Fruit fly (Drosophila melanogaster): Measurements from ENCODE around the gene CG7606.

CG7606 gene

DNA sequence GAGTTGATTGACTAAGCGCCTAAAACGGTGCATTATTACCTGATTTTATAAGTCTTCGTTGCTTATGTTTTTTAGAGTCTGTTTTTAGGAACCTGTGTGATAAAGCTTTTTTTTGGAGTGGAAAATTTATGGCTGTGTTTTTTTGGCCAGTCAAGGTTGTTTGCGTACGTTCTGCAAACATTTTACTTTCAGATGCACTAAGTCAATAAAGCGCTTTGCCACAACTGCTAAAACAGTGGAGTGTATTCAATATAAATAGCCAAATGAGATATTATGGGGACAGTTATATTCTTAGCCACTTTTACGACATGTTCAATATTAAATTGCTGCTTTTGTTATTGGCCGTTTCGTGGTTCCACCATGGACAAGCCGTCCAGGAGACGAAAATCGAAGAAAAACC lies 1.3 kb upstream of the CG7606 start, which contains the start of gene Sgs5:
TSS of gene Sgs5 (plus strand) at position 279 of the 400 bp plus-strand sequence.
- TF ChIP-seq vri (GFP tag; optimal IDR thresholded peaks at IDR 0.05): peak; percentile 21
- TF ChIP-seq CG6808 (GFP tag; optimal IDR thresholded peaks at IDR 0.05): no peak

DNA sequence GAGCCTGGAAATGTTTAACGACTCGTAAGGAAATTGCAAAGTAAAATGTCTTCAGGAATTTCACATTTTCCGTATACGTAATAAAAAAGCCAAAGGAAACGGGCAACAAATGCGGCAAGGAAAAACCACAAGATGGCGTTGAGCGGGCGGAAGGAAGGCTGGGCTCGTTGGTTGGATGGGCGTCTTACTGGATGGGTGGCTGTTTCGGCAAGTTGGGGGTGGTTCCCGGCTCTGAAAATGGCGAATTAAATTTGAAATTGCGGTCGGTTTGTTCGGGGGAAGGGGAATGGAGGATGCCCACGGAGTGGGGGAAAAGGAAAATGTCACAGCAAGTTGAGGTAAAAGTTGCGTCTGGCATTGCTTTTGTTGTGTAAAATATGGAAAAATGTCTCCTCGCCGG lies 3.4 kb downstream of the CG7606 start:
- TF ChIP-seq CG8119 (GFP tag; IDR thresholded peaks at IDR 0.05) (no peak), CG3032 (tag; optimal IDR thresholded peaks at IDR 0.05) (no peak), dac (GFP tag; optimal IDR thresholded peaks at IDR 0.05) (no peak), CG6163 (GFP tag; IDR thresholded peaks at IDR 0.05) (no peak), fd85E (GFP tag; optimal IDR thresholded peaks at IDR 0.05) (no peak), Sox14 (GFP tag; optimal IDR thresholded peaks at IDR 0.05) (no peak), Gug (GFP tag; IDR thresholded peaks at IDR 0.05) (no peak), Eip78C (GFP tag) (no peak), CG6854 (GFP tag; optimal IDR thresholded peaks at IDR 0.05) (no peak), CG9139 (GFP tag; optimal IDR thresholded peaks at IDR 0.05) (no peak), CG16779 (tag; optimal IDR thresholded peaks at IDR 0.05) (no peak), topi (GFP tag; optimal IDR thresholded peaks at IDR 0.05) (no peak), lz (GFP tag; optimal IDR thresholded peaks at IDR 0.05) (no peak), CG1621 (tag; optimal IDR thresholded peaks at IDR 0.05) (no peak), Hr38 (GFP tag; optimal IDR thresholded peaks at IDR 0.05) (no peak), Blimp-1 (GFP tag; optimal IDR thresholded peaks at IDR 0.05) (no peak), Ets96B (tag; optimal IDR thresholded peaks at IDR 0.05) (no peak), CG11762 (GFP tag; optimal IDR thresholded peaks at IDR 0.05; ENCODE audit: insufficient read depth) (no peak), CG34406 (GFP tag; optimal IDR thresholded peaks at IDR 0.05) (no peak)

DNA sequence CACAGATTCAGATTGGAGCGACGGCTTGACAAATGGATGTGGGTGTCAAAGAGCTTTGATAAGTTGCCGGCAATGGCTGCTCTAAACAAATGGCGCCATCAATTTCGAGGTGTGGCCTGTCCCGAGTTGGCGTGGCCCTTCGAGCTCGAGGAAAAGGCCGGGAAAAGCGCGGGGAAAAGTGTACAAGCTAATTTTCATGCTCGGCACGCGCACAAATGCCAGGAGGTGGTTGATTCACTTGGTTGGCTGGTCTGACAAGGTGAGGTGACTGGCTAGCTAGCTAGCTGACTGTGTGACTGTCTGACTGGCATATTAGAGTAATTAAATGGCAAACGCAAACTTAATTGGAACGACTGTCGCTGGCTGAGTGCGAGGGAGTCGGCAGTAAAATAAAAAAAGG lies 5.5 kb downstream of the CG7606 start:
- TF ChIP-seq esn (GFP tag; optimal IDR thresholded peaks at IDR 0.05) (no peak), svp (GFP tag) (peak; percentile 3)

DNA sequence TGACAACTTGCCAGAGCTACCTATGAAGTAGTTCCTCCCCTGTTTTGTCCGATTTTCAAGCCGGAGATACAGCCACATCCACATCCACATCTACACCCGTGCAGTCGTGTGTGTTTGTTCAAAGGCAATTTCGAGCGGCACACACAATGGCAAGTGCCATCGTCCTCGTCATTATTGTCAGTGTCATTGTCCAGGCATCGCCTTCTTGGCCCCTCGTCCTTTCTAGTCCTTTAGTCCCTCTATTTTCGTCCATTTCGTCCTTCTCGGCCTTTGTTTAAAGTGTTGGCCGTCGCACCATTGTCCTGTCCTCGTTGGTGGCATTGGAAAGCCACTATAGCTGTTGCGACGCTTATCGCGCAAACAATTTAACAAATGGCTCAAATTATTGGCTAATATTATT lies 6.6 kb downstream of the CG7606 start:
- TF ChIP-seq CG6854 (GFP tag; optimal IDR thresholded peaks at IDR 0.05) (no peak), cyc (GFP tag; optimal IDR thresholded peaks at IDR 0.05) (no peak), net (GFP tag; optimal IDR thresholded peaks at IDR 0.05) (no peak), lz (GFP tag; optimal IDR thresholded peaks at IDR 0.05) (no peak)

DNA sequence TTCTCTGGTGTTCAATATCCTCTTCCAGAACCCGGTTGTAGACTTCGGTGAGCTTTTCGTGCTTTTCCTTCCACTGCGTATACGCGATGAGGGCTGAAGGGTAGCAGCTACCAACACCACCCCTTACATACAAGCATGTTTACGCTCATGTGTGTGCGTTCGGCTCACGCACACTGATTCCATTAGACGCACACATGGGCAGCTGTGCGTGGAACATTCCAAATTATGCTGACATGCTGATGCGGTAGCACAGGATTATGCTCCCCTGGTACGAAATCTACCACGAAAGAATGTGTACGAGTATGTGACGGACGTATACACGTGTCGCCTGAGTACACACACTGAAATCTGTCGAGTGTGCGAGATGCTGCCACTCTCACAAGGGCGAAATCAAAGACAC lies 7.4 kb downstream of the CG7606 start:
- TF ChIP-seq vri (GFP tag; optimal IDR thresholded peaks at IDR 0.05): peak; percentile 25
- no peak for TF ChIP-seq Eip75B (GFP tag; optimal IDR thresholded peaks at IDR 0.05)

DNA sequence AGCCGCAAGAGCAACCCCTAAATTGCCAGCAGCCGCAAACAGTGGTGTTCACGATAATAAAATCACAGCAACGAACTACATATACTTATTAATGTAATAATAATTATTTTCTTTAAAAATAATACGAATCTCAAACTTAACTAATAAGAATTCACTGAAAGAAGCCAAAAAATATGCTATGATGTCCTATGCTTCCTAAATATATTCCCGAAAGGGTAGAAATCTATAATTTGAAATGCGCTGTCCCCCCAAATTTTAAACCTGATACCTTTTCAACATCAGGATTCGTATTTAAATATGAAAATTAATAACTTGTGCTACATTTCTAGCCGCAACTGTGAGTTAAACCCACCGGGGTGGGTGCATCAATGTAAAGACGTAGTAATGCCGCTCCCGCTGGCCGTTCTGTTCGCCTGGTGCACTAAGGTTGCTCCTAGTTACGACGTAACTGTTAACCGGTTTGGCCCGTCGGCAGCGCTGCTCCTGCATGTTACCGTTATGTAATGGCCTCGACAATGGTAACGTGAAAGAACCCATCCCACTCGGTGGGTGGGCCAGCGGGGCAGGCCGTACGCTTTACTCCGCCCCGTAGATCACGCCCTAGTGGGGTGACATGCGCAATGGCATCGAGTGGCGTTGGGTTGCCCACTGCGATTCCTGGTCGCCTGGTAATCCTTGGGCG lies 8.0 kb downstream of the CG7606 start:
- TF ChIP-seq dsx (GFP tag; optimal IDR thresholded peaks at IDR 0.05; ENCODE audit: poor library complexity, severe bottlenecking): peak; percentile 58
- TF ChIP-seq Eip78C (GFP tag): peak; percentile 88
- TF ChIP-seq CG32006 (GFP tag; optimal IDR thresholded peaks at IDR 0.05): peak; percentile 73
- TF ChIP-seq dac (GFP tag; optimal IDR thresholded peaks at IDR 0.05): peak; percentile 3
- peak; percentile 37 for TF ChIP-seq topi (GFP tag; optimal IDR thresholded peaks at IDR 0.05)
- no peak for TF ChIP-seq CG7368 (GFP tag; optimal IDR thresholded peaks at IDR 0.05)
- peak; percentile 50 for TF ChIP-seq CG4318 (GFP tag; optimal IDR thresholded peaks at IDR 0.05)
- no peak for TF ChIP-seq CG3032 (tag; optimal IDR thresholded peaks at IDR 0.05)
- peak; percentile 33 for TF ChIP-seq CG8632 (GFP tag; optimal IDR thresholded peaks at IDR 0.05)
- TF ChIP-seq CG6854 (GFP tag; optimal IDR thresholded peaks at IDR 0.05): no peak
- peak; percentile 21 for TF ChIP-seq CG3919 (GFP tag; optimal IDR thresholded peaks at IDR 0.05)
- peak; percentile 55 for TF ChIP-seq CG10631 (GFP tag; optimal IDR thresholded peaks at IDR 0.05)
- TF ChIP-seq CG15336 (GFP tag; IDR thresholded peaks at IDR 0.05): peak; percentile 37
- TF ChIP-seq lz (GFP tag; optimal IDR thresholded peaks at IDR 0.05): no peak
- peak; percentile 11 for TF ChIP-seq CG11902 (GFP tag; optimal IDR thresholded peaks at IDR 0.05)
- no peak for TF ChIP-seq esn (GFP tag; optimal IDR thresholded peaks at IDR 0.05)
- peak; percentile 2 for TF ChIP-seq Hr39 (GFP tag; optimal IDR thresholded peaks at IDR 0.05)
- TF ChIP-seq pdm3 (GFP tag; optimal IDR thresholded peaks at IDR 0.05): no peak
- TF ChIP-seq CG6276 (GFP tag; optimal IDR thresholded peaks at IDR 0.05): peak; percentile 60
- TF ChIP-seq Smox (GFP tag; optimal IDR thresholded peaks at IDR 0.05): peak; percentile 43
- peak; percentile 59 for TF ChIP-seq achi (GFP tag; optimal IDR thresholded peaks at IDR 0.05)
- peak; percentile 39 for TF ChIP-seq CG6792 (GFP tag; optimal IDR thresholded peaks at IDR 0.05)
- TF ChIP-seq CG9139 (GFP tag; optimal IDR thresholded peaks at IDR 0.05): peak; percentile 19
- peak; percentile 56 for TF ChIP-seq CG34406 (GFP tag; optimal IDR thresholded peaks at IDR 0.05)
